Fruit fly (Drosophila melanogaster) whole organism, wandering third instar larva: ENCODE measurements around the gene CG13086.

Source experiments
- Abd-B ChIP-seq: fragments of >200 bp; optimal IDR thresholded peaks from 2 replicates; lab custom pipeline; 2017; ENCODE audit warnings: missing biosample characterization, missing genetic modification characterization
- CG9705 ChIP-seq: fragments of 200-800 bp; sonication (Bioruptor generic); optimal IDR thresholded peaks from 2 replicates; lab custom pipeline; 2018; ENCODE audit warnings: missing biosample characterization, mild to moderate bottlenecking, missing genetic modification characterization
- CrebA ChIP-seq: fragments of 200-800 bp; sonication (Bioruptor generic); optimal IDR thresholded peaks from 2 replicates; lab custom pipeline; 2016; ENCODE audit warnings: missing biosample characterization, mild to moderate bottlenecking, missing genetic modification characterization, borderline replicate concordance
- Dfd ChIP-seq: fragments of >200 bp; optimal IDR thresholded peaks from 2 replicates; lab custom pipeline; 2017; ENCODE audit warnings: missing biosample characterization, missing genetic modification characterization
- Dif ChIP-seq: fragments of 200-275, 200-300 bp; sonication (Bioruptor generic); optimal IDR thresholded peaks from 2 replicates; lab custom pipeline; 2018; ENCODE audit warnings: missing biosample characterization, missing genetic modification characterization; ENCODE audit not compliant: partially characterized antibody
- GATAd ChIP-seq: sonication (Bioruptor generic); optimal IDR thresholded peaks from 2 replicates; lab custom pipeline; 2016; ENCODE audit warnings: missing biosample characterization, missing genetic modification characterization
- HLH106 ChIP-seq: fragments of 200-800 bp; optimal IDR thresholded peaks from 3 replicates; lab custom pipeline; 2019; ENCODE audit warnings: missing biosample characterization, mild to moderate bottlenecking, missing genetic modification characterization, moderate library complexity
- Hr78 ChIP-seq: fragments of >200 bp; optimal IDR thresholded peaks from 2 replicates; lab custom pipeline; 2017; ENCODE audit warnings: missing biosample characterization, missing genetic modification characterization
- Jra ChIP-seq: sonication (Bioruptor generic); optimal IDR thresholded peaks from 2 replicates; lab custom pipeline; 2016; ENCODE audit warnings: missing biosample characterization, missing genetic modification characterization
- Mio ChIP-seq: sonication (Bioruptor generic); optimal IDR thresholded peaks from 2 replicates; lab custom pipeline; 2016; ENCODE audit warnings: missing biosample characterization, missing genetic modification characterization
- Myc ChIP-seq: fragments of >200 bp; optimal IDR thresholded peaks from 2 replicates; lab custom pipeline; 2017
- N ChIP-seq: fragments of >200 bp; optimal IDR thresholded peaks from 2 replicates; lab custom pipeline; 2018; ENCODE audit warnings: missing biosample characterization, missing external identifiers, missing genetic modification characterization
- OdsH ChIP-seq: fragments of 200-800 bp; sonication (Bioruptor generic); optimal IDR thresholded peaks from 2 replicates; lab custom pipeline; 2016; ENCODE audit warnings: missing biosample characterization, mild to moderate bottlenecking, missing genetic modification characterization
- Rel ChIP-seq, 2 experiments: fragments of 200-800 bp; sonication (Bioruptor generic) in 1 of 2; optimal IDR thresholded peaks; 2 replicates in 1 of 2; 3 replicates in 1 of 2; lab custom pipeline; 2016 to 2019; ENCODE audit warnings: mild to moderate bottlenecking in 2 of 2, missing biosample characterization in 2 of 2, missing genetic modification characterization in 2 of 2, moderate library complexity in 1 of 2
- Sp1 ChIP-seq: fragments of 200-800 bp; sonication (Bioruptor generic); optimal IDR thresholded peaks from 3 replicates; lab custom pipeline; 2019; ENCODE audit warnings: missing biosample characterization, mild to moderate bottlenecking, missing genetic modification characterization, moderate library complexity
- br ChIP-seq: fragments of 200-800 bp; sonication (Bioruptor generic); optimal IDR thresholded peaks from 2 replicates; lab custom pipeline; 2016; ENCODE audit warnings: missing biosample characterization, missing genetic modification characterization
- brk ChIP-seq: fragments of 200-800 bp; sonication (Bioruptor generic); optimal IDR thresholded peaks from 2 replicates; lab custom pipeline; 2016; ENCODE audit warnings: missing biosample characterization, mild to moderate bottlenecking, missing genetic modification characterization
- dmrt93B ChIP-seq: fragments of 200-800 bp; sonication (Bioruptor generic); optimal IDR thresholded peaks from 2 replicates; lab custom pipeline; 2018; ENCODE audit warnings: missing biosample characterization, mild to moderate bottlenecking, missing genetic modification characterization
- ey ChIP-seq: fragments of 200-800 bp; sonication (Bioruptor generic); optimal IDR thresholded peaks from 2 replicates; lab custom pipeline; 2016; ENCODE audit warnings: missing biosample characterization, missing genetic modification characterization
- foxo ChIP-seq, 2 experiments: fragments of 200-800 bp; sonication (Bioruptor generic); optimal IDR thresholded peaks; 2 replicates in 1 of 2; 3 replicates in 1 of 2; lab custom pipeline; 2016 to 2017; ENCODE audit warnings: missing biosample characterization in 2 of 2, missing genetic modification characterization in 2 of 2
- fru ChIP-seq: fragments of 200-800 bp; sonication (Bioruptor generic); optimal IDR thresholded peaks from 3 replicates; lab custom pipeline; 2016; ENCODE audit warnings: missing biosample characterization, mild to moderate bottlenecking, missing genetic modification characterization
- h ChIP-seq: fragments of 200-800 bp; sonication (Bioruptor generic); optimal IDR thresholded peaks from 3 replicates; lab custom pipeline; 2016; ENCODE audit warnings: missing biosample characterization, mild to moderate bottlenecking, missing genetic modification characterization
- lola ChIP-seq: fragments of >200 bp; optimal IDR thresholded peaks from 2 replicates; lab custom pipeline; 2017; ENCODE audit warnings: missing biosample characterization, missing genetic modification characterization
- psq ChIP-seq: fragments of 200-800 bp; sonication (Bioruptor generic); optimal IDR thresholded peaks from 3 replicates; lab custom pipeline; 2017; ENCODE audit warnings: missing biosample characterization, mild to moderate bottlenecking, missing genetic modification characterization, moderate library complexity
- rgr ChIP-seq: fragments of 200-800 bp; sonication (Bioruptor generic); optimal IDR thresholded peaks from 3 replicates; lab custom pipeline; 2016; ENCODE audit warnings: missing biosample characterization, mild to moderate bottlenecking, missing genetic modification characterization
- sage ChIP-seq: fragments of 200-800 bp; sonication (Bioruptor generic); optimal IDR thresholded peaks from 2 replicates; lab custom pipeline; 2016; ENCODE audit warnings: missing biosample characterization, mild to moderate bottlenecking, missing genetic modification characterization
- sv ChIP-seq: fragments of 200-800 bp; sonication (Bioruptor generic); optimal IDR thresholded peaks from 3 replicates; lab custom pipeline; 2016; ENCODE audit warnings: missing biosample characterization, missing genetic modification characterization
- usp ChIP-seq: fragments of >200 bp; optimal IDR thresholded peaks from 2 replicates; lab custom pipeline; 2017; ENCODE audit warnings: missing biosample characterization, missing genetic modification characterization
- woc ChIP-seq: sonication (Bioruptor generic); optimal IDR thresholded peaks from 2 replicates; lab custom pipeline; 2016; ENCODE audit warnings: missing biosample characterization, mild to moderate bottlenecking, missing genetic modification characterization

Gene CG13086

DNA sequence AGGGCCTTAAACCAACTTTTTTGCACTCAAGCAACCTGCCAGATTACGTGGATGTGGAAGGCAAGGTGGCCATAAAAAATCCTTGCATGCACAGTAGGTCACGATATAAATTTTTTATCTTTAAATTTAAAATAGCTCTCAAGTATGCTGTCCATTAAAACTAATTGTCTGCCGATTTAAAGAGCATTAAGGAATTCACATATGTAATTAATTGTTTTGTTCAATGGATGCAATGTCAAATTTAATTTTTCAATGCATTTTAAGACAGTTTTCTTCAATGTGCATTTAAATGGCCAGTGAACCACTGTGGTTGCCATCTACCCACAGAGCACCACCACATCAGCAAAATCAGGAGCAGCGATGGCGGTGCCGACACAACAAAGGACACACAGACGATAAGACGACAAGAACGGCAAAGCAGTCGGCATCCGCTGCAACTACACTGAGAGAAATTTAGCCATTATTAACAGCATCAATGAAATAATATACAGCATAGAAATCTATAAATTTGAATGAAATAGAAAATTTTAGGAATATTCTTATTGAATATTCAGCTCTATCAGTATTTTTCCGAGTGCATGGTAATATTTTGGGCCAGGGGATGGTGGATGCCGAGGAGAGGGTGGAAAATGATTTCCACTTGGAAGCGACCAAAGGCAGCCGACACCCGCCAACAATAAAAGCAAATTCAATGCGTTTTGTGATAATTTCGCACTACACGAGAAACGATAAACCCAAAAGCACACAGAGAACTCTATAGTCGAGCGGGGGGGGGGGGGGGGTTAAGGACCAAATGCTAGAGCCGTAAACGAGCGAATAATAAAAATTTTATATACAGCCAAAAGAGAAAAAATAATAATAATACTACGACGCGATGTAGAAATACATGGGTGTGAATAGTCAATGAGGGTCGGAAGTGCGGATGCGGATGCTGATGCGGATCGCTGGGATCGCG, 13.2 kb downstream of the CG13086 start:
- TF ChIP-seq Abd-B (GFP tag; lab: Kevin White, UChicago), result no peak
- peak; percentile 37 for TF ChIP-seq Sp1 (GFP tag; lab: Kevin White, UChicago)
- peak; percentile 26 for TF ChIP-seq sv
- TF ChIP-seq foxo (GFP tag; optimal IDR thresholded peaks at IDR 0.05; lab: Kevin White, UChicago), result peak in 1 of 2 experiments; percentile 48
- TF ChIP-seq dmrt93B (GFP tag; lab: Kevin White, UChicago), result peak; percentile 10
- TF ChIP-seq h (GFP tag; lab: Kevin White, UChicago), result peak; percentile 24
- TF ChIP-seq usp, result no peak
- TF ChIP-seq Dfd (GFP tag; lab: Kevin White, UChicago), result peak; percentile 29
- peak; percentile 54 for TF ChIP-seq HLH106 (tag; lab: Kevin White, UChicago)
- peak; percentile 3 for TF ChIP-seq woc (GFP tag; lab: Kevin White, UChicago)
- TF ChIP-seq sage (GFP tag; lab: Kevin White, UChicago), result no peak
- no peak for TF ChIP-seq Mio (GFP tag; lab: Kevin White, UChicago)
- TF ChIP-seq lola, result no peak
- peak; percentile 46 for TF ChIP-seq fru (GFP tag; lab: Kevin White, UChicago)
- TF ChIP-seq ey (GFP tag; lab: Kevin White, UChicago), result peak; percentile 28
- peak; percentile 1 for TF ChIP-seq psq (GFP tag; lab: Kevin White, UChicago)
- TF ChIP-seq CG9705 (GFP tag; lab: Kevin White, UChicago), result no peak
- TF ChIP-seq OdsH, result peak; percentile 34
- TF ChIP-seq rgr (GFP tag; lab: Kevin White, UChicago), result peak; percentile 50
- peak; percentile 17 for TF ChIP-seq br
- TF ChIP-seq, all 38 proteins: peak for 14

dm6 chr2L:19378620-19379019, 14.4 kb downstream of the CG13086 start:
- no peak for TF ChIP-seq Rel (GFP tag; optimal IDR thresholded peaks at IDR 0.05; lab: Kevin White, UChicago)
- TF ChIP-seq Rel (tag; optimal IDR thresholded peaks at IDR 0.05; lab: Kevin White, UChicago), result no peak
- TF ChIP-seq Myc (lab: Kevin White, UChicago), result peak; percentile 37
- TF ChIP-seq CrebA (GFP tag; lab: Kevin White, UChicago), result no peak
- TF ChIP-seq fru (GFP tag; lab: Kevin White, UChicago), result no peak
- no peak for TF ChIP-seq Dfd (GFP tag; lab: Kevin White, UChicago)
- TF ChIP-seq GATAd, result no peak
- TF ChIP-seq, all 38 proteins: peak for 1

DNA sequence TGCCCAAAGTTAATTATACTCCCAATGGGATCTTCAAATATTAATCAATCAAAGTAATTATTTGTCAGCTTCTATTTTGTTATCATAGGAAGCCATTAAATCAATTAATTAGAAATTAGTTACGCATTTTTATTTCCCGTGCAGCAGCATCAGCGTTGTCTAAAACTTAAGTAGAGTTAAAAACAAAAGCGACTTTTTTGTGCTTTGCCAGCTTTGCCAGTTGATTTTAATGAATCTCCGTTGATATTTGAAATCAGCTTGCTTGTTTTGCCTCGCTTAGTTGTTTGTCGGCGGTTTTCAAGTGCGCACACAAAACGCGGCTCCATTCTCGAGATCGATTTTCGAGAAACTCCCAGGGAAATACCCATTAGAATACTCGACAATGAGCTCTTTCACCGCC, 16.5 kb downstream of the CG13086 start, which contains the start of gene CG17350:
Gene CG17350, plus strand, starts transcription at position 301 of the 400 bp plus-strand sequence.
- no peak for TF ChIP-seq woc (GFP tag; lab: Kevin White, UChicago)
- TF ChIP-seq N (GFP tag; lab: Kevin White, UChicago), result no peak

DNA sequence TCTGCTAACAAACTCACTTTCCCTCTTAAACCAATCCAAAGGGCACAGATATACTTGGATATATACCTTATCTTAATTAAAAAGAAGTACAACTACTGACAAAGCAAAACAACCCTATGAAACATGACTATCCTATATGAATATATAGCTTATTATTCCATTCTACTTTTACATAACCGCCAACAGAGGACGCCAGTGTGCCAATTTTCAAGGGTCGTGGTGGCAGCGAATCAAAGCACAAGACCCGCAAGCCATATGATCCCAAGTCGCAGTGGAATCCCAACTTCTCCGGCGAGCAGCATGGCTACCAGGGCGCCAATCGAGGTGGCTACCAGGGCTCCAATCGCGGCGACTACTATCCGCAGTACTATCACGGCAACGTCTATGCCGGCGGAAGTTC, 18.2 kb downstream of the CG13086 start:
- no peak for TF ChIP-seq Sp1 (GFP tag; lab: Kevin White, UChicago)
- no peak for TF ChIP-seq Hr78 (GFP tag; lab: Kevin White, UChicago)
- no peak for TF ChIP-seq GATAd
- TF ChIP-seq N (GFP tag; lab: Kevin White, UChicago), result no peak
- no peak for TF ChIP-seq Myc (lab: Kevin White, UChicago)
- no peak for TF ChIP-seq Jra (GFP tag; lab: Kevin White, UChicago)
- TF ChIP-seq sv, result no peak
- TF ChIP-seq dmrt93B (GFP tag; lab: Kevin White, UChicago), result no peak
- TF ChIP-seq Dfd (GFP tag; lab: Kevin White, UChicago), result no peak
- TF ChIP-seq Mio (GFP tag; lab: Kevin White, UChicago), result no peak
- TF ChIP-seq ey (GFP tag; lab: Kevin White, UChicago), result no peak
- no peak for TF ChIP-seq Dif (GFP tag; lab: Kevin White, UChicago)
- no peak for TF ChIP-seq OdsH
- TF ChIP-seq brk (GFP tag; lab: Kevin White, UChicago), result no peak
